Worm (Caenorhabditis elegans) whole organism, L4/young adult: ENCODE measurements around the gene Y105C5B.19.

Source experiments
- W03F9.2 ChIP-seq: fragments of 150-350 bp; optimal IDR thresholded peaks from 2 replicates; lab custom pipeline; 2014; ENCODE audit warnings: missing biosample characterization, missing genetic modification characterization
- dao-5 ChIP-seq: sonication (generic microtip); optimal IDR thresholded peaks from 2 replicates; lab custom pipeline; 2016; ENCODE audit warnings: missing genotype, missing genetic modification characterization, moderate library complexity, missing compliant biosample characterization
- him-1 ChIP-seq: sonication (generic microtip); optimal IDR thresholded peaks from 2 replicates; lab custom pipeline; 2016; ENCODE audit warnings: missing genotype, missing genetic modification reagents, missing genetic modification characterization, missing compliant biosample characterization

DNA sequence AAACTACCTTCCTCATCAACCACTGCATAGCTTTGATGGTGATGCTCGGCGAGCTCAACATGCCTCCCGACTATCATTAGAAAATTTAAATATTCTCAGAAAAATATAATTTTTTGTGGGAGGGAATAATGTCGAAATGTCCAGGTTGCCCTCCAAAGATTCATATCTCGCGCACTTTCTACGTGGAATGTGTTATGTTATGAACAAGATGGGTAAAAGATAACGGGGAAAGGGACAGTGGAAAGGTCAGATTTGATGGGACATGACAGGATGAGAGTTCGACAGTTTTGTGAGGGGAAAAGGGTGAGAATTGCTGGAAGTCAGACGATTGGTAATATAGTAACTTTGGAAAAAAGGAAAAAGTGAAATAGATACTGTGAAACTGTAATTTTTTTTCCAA lies 22.5 kb upstream of the Y105C5B.19 start:
- TF ChIP-seq him-1 (tag; lab: Kevin White, UChicago), result no peak
- no peak for TF ChIP-seq W03F9.2 (tag; lab: Kevin White, UChicago)
- no peak for TF ChIP-seq dao-5
